Worm (Caenorhabditis elegans) whole organism, early embryonic: Measurements from ENCODE around the gene vps-41.

Experiments used
- F13C5.2 ChIP-seq: sonication (generic microtip); optimal IDR thresholded peaks from 2 replicates; lab custom pipeline; 2017; ENCODE audit warnings: mild to moderate bottlenecking, missing genetic modification characterization, inconsistent platforms, missing compliant biosample characterization
- aly-1 ChIP-seq: sonication (generic microtip); optimal IDR thresholded peaks from 2 replicates; lab custom pipeline; 2016; ENCODE audit warnings: missing genetic modification characterization, missing compliant biosample characterization
- ama-1 ChIP-seq: fragments of 150-350 bp; optimal IDR thresholded peaks from 2 replicates; lab custom pipeline; 2014
- ceh-13 ChIP-seq: fragments of 200-800 bp; sonication (Bioruptor generic); optimal IDR thresholded peaks from 2 replicates; lab custom pipeline; 2018; ENCODE audit warnings: mild to moderate bottlenecking, missing genetic modification characterization, missing compliant biosample characterization
- ceh-36 ChIP-seq: sonication (generic microtip); optimal IDR thresholded peaks from 2 replicates; lab custom pipeline; 2016; ENCODE audit warnings: missing genetic modification characterization, inconsistent platforms, missing compliant biosample characterization
- flt-1 ChIP-seq: fragments of 200-800 bp; sonication (Bioruptor generic); IDR thresholded peaks from 2 replicates; pipeline ENCODE4 v1.3.6; 2022; ENCODE audit warnings: missing genetic modification characterization, missing compliant biosample characterization
- hmbx-1 ChIP-seq: sonication (generic microtip); optimal IDR thresholded peaks from 2 replicates; lab custom pipeline; 2016; ENCODE audit warnings: mild to moderate bottlenecking, missing genetic modification characterization, missing compliant biosample characterization
- hmg-4 ChIP-seq: fragments of 200-800 bp; sonication (Bioruptor generic); optimal IDR thresholded peaks from 2 replicates; lab custom pipeline; 2018; ENCODE audit warnings: mild to moderate bottlenecking, missing genetic modification characterization, missing compliant biosample characterization
- scrt-1 ChIP-seq: fragments of 200-800 bp; sonication (Bioruptor generic); IDR thresholded peaks from 2 replicates; pipeline ENCODE4 v1.3.6; 2022; ENCODE audit warnings: missing genetic modification characterization, missing compliant biosample characterization
- tbx-11 ChIP-seq: fragments of 200-800 bp; sonication (Bioruptor generic); IDR thresholded peaks from 2 replicates; pipeline ENCODE4 v1.3.6; 2022; ENCODE audit warnings: missing genetic modification characterization, missing compliant biosample characterization
- tbx-37 ChIP-seq: fragments of 200-800 bp; sonication (Bioruptor generic); conservative IDR thresholded peaks from 2 replicates; pipeline ENCODE4 v1.3.6; 2022; ENCODE audit warnings: missing genetic modification reagents, missing genetic modification characterization, missing compliant biosample characterization

DNA sequence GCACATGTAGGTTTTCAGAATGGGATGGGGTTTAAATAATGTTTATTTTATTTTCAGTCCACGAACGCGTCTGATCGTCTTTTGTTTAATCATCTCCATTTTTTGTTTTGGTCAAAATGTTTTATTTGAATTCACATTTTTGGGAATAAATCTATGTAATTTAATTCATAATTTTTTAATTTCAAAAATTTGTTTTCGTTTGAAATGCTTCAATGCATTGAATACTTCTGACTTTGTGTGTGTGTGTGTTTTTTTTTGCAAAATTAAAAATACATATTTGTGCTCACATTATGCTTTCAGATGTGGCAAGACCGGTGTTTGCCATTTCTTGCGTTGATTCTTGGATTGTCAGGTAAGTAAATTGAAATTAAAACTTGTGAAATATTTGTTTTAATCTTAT, 28.7 kb upstream of the vps-41 start, which contains the start of gene nspg-13:
- TF ChIP-seq tbx-11 (GFP tag; lab: Robert Waterston, UW): no peak
- TF ChIP-seq scrt-1 (GFP tag; lab: Robert Waterston, UW): no peak
- no peak for TF ChIP-seq ceh-36 (tag; lab: Kevin White, UChicago)
- no peak for TF ChIP-seq hmg-4 (GFP tag; lab: Kevin White, UChicago)
- no peak for TF ChIP-seq flt-1
- no peak for TF ChIP-seq ama-1 (lab: Kevin White, UChicago)
- no peak for TF ChIP-seq aly-1 (tag; lab: Kevin White, UChicago)
- no peak for TF ChIP-seq ceh-13 (GFP tag; lab: Kevin White, UChicago)
- no peak for TF ChIP-seq F13C5.2
- no peak for TF ChIP-seq tbx-37 (GFP tag; lab: Robert Waterston, UW)
- no peak for TF ChIP-seq hmbx-1 (tag; lab: Kevin White, UChicago)
